Worm (Caenorhabditis elegans) whole organism, L1 larva: ENCODE measurements around the gene dat-1.

ENCODE experiments used
- aha-1 ChIP-seq: fragments of 150-350 bp; optimal IDR thresholded peaks from 2 replicates; lab custom pipeline; 2014; ENCODE audit warnings: missing biosample characterization, missing genetic modification characterization
- alr-1 ChIP-seq: fragments of 200-800 bp; sonication (Bioruptor generic); optimal IDR thresholded peaks from 2 replicates; lab custom pipeline; 2018; ENCODE audit warnings: borderline replicate concordance, mild to moderate bottlenecking, missing genetic modification characterization, missing compliant biosample characterization
- ama-1 ChIP-seq: fragments of 150-350 bp; optimal IDR thresholded peaks from 2 replicates; lab custom pipeline; 2014
- blmp-1 ChIP-seq: fragments of 150-350 bp; optimal IDR thresholded peaks from 2 replicates; lab custom pipeline; 2014; ENCODE audit warnings: missing biosample characterization, missing genetic modification characterization
- ceh-63 ChIP-seq: fragments of 200-800 bp; sonication (Bioruptor generic); optimal IDR thresholded peaks from 2 replicates; lab custom pipeline; 2018; ENCODE audit warnings: mild to moderate bottlenecking, missing genetic modification characterization, missing compliant biosample characterization
- ceh-82 ChIP-seq, 3 experiments: fragments of 150-350 bp in 1 of 3; sonication (generic microtip) in 2 of 3; optimal IDR thresholded peaks; 2 replicates each; lab custom pipeline; 2014 to 2017; ENCODE audit warnings: missing biosample characterization in 3 of 3, missing genetic modification characterization in 3 of 3
- ceh-90 ChIP-seq: sonication (generic microtip); optimal IDR thresholded peaks from 2 replicates; lab custom pipeline; 2016; ENCODE audit warnings: missing genetic modification characterization, missing compliant biosample characterization
- ces-1 ChIP-seq: fragments of 150-350 bp; optimal IDR thresholded peaks from 2 replicates; lab custom pipeline; 2014; ENCODE audit warnings: missing biosample characterization, missing genetic modification reagents, missing genetic modification characterization
- dpl-1 ChIP-seq, 3 experiments: fragments of 150-350 bp in 2 of 3; sonication (generic microtip) in 1 of 3; optimal IDR thresholded peaks; 2 replicates each; lab custom pipeline; 2014 to 2017; ENCODE audit warnings: missing biosample characterization in 3 of 3, missing genetic modification characterization in 3 of 3, missing genetic modification reagents in 3 of 3
- dsc-1 ChIP-seq: sonication (generic microtip); optimal IDR thresholded peaks from 2 replicates; lab custom pipeline; 2016; ENCODE audit warnings: mild to moderate bottlenecking, missing genetic modification characterization, missing compliant biosample characterization
- efl-1 ChIP-seq, 4 experiments: fragments of 150-350 bp; optimal IDR thresholded peaks in 3 of 4; peaks in 1 of 4; 1 replicate in 1 of 4; 2 replicates in 3 of 4; lab custom pipeline; 2014; ENCODE audit warnings: missing biosample characterization in 2 of 4, missing genetic modification characterization in 2 of 4, missing genetic modification reagents in 2 of 4
- egl-13 ChIP-seq: sonication (generic microtip); optimal IDR thresholded peaks from 2 replicates; lab custom pipeline; 2016; ENCODE audit warnings: missing genotype, missing genetic modification reagents, missing genetic modification characterization, missing compliant biosample characterization
- egl-27 ChIP-seq, 2 experiments: fragments of 150-350 bp in 1 of 2; sonication (generic microtip); optimal IDR thresholded peaks; 3 replicates each; lab custom pipeline; 2017 to 2018; ENCODE audit warnings: missing biosample characterization in 2 of 2, missing genetic modification characterization in 2 of 2, missing genetic modification reagents in 2 of 2
- elt-2 ChIP-seq: sonication (generic microtip); optimal IDR thresholded peaks from 2 replicates; lab custom pipeline; 2016; ENCODE audit warnings: missing genetic modification characterization, mild to moderate bottlenecking, inconsistent platforms, missing compliant biosample characterization, missing genetic modification reagents
- elt-3 ChIP-seq, 6 experiments: fragments of 150-350 bp in 1 of 6; sonication (generic microtip); optimal IDR thresholded peaks; 2 replicates each; lab custom pipeline; 2017 to 2018; ENCODE audit warnings: missing biosample characterization in 6 of 6, missing genetic modification characterization in 6 of 6, inconsistent platforms in 1 of 6
- fkh-10 ChIP-seq: sonication (generic microtip); optimal IDR thresholded peaks from 2 replicates; lab custom pipeline; 2017; ENCODE audit warnings: missing biosample characterization, missing genetic modification reagents, missing genetic modification characterization
- fkh-4 ChIP-seq: sonication (generic microtip); optimal IDR thresholded peaks from 2 replicates; lab custom pipeline; 2016; ENCODE audit warnings: missing compliant biosample characterization, missing genetic modification characterization, borderline replicate concordance
- fos-1 ChIP-seq: fragments of 150-350 bp; optimal IDR thresholded peaks from 2 replicates; lab custom pipeline; 2014; ENCODE audit warnings: missing biosample characterization, missing genetic modification characterization
- hlh-4 ChIP-seq: sonication (generic microtip); optimal IDR thresholded peaks from 2 replicates; lab custom pipeline; 2016; ENCODE audit warnings: mild to moderate bottlenecking, missing genetic modification characterization, missing compliant biosample characterization
- irx-1 ChIP-seq: sonication (generic microtip); optimal IDR thresholded peaks from 2 replicates; lab custom pipeline; 2016; ENCODE audit warnings: missing genetic modification characterization, missing compliant biosample characterization
- lin-13 ChIP-seq: fragments of 150-350 bp; optimal IDR thresholded peaks from 2 replicates; lab custom pipeline; 2014; ENCODE audit warnings: missing biosample characterization, missing genetic modification reagents, missing genetic modification characterization
- lin-35 ChIP-seq, 2 experiments: fragments of 150-350 bp; optimal IDR thresholded peaks; 2 replicates each; lab custom pipeline; 2014; ENCODE audit warnings: missing biosample characterization in 2 of 2, missing genetic modification characterization in 2 of 2, missing genetic modification reagents in 2 of 2
- lin-39 ChIP-seq: fragments of 150-350 bp; optimal IDR thresholded peaks from 2 replicates; lab custom pipeline; 2014; ENCODE audit warnings: missing biosample characterization, missing genetic modification reagents, missing genetic modification characterization
- lsy-2 ChIP-seq, 2 experiments: fragments of 150-350 bp; optimal IDR thresholded peaks; 2 replicates each; lab custom pipeline; 2014; ENCODE audit warnings: missing biosample characterization in 2 of 2, missing genetic modification characterization in 2 of 2
- mab-9 ChIP-seq: fragments of 200-800 bp; sonication (Bioruptor generic); IDR thresholded peaks from 2 replicates; pipeline ENCODE4 v1.3.6; 2022; ENCODE audit warnings: missing genetic modification reagents, missing genetic modification characterization, missing compliant biosample characterization
- nhr-11 ChIP-seq: fragments of 150-350 bp; optimal IDR thresholded peaks from 2 replicates; lab custom pipeline; 2014; ENCODE audit warnings: missing biosample characterization, missing genetic modification characterization
- nhr-237 ChIP-seq: fragments of 150-350 bp; optimal IDR thresholded peaks from 2 replicates; lab custom pipeline; 2014; ENCODE audit warnings: missing biosample characterization, missing genetic modification characterization
- nhr-28 ChIP-seq: fragments of 150-350 bp; optimal IDR thresholded peaks from 2 replicates; lab custom pipeline; 2014; ENCODE audit warnings: missing biosample characterization, missing genetic modification characterization
- nhr-47 ChIP-seq: sonication (generic microtip); optimal IDR thresholded peaks from 2 replicates; lab custom pipeline; 2016; ENCODE audit warnings: mild to moderate bottlenecking, missing genetic modification characterization, moderate library complexity, missing compliant biosample characterization
- nhr-76 ChIP-seq: sonication (generic microtip); optimal IDR thresholded peaks from 2 replicates; lab custom pipeline; 2017; ENCODE audit warnings: missing biosample characterization, missing genetic modification characterization
- nhr-77 ChIP-seq: fragments of 150-350 bp; optimal IDR thresholded peaks from 2 replicates; lab custom pipeline; 2014; ENCODE audit warnings: missing biosample characterization, missing genetic modification characterization
- nhr-85 ChIP-seq: sonication (generic microtip); peaks from one replicate; lab custom pipeline; 2016; ENCODE audit warnings: missing genetic modification characterization, inconsistent platforms, missing compliant biosample characterization
- nhr-90 ChIP-seq: sonication (generic microtip); optimal IDR thresholded peaks from 2 replicates; lab custom pipeline; 2016; ENCODE audit warnings: mild to moderate bottlenecking, missing genetic modification characterization, missing compliant biosample characterization; ENCODE audit not compliant: poor library complexity
- rnt-1 ChIP-seq: sonication (generic microtip); optimal IDR thresholded peaks from 2 replicates; lab custom pipeline; 2016; ENCODE audit warnings: mild to moderate bottlenecking, missing genetic modification characterization, moderate library complexity, missing compliant biosample characterization
- skn-1 ChIP-seq: fragments of 150-350 bp; optimal IDR thresholded peaks from 2 replicates; lab custom pipeline; 2014; ENCODE audit warnings: missing biosample characterization, missing genetic modification characterization
- sox-4 ChIP-seq: sonication (generic microtip); optimal IDR thresholded peaks from 2 replicates; lab custom pipeline; 2016; ENCODE audit warnings: missing genetic modification characterization, missing compliant biosample characterization
- swsn-7 ChIP-seq: sonication (generic microtip); optimal IDR thresholded peaks from 2 replicates; lab custom pipeline; 2016; ENCODE audit warnings: missing genetic modification characterization, missing compliant biosample characterization
- tlp-1 ChIP-seq: fragments of 150-350 bp; optimal IDR thresholded peaks from 2 replicates; lab custom pipeline; 2014; ENCODE audit warnings: missing biosample characterization, missing genetic modification characterization
- unc-130 ChIP-seq: fragments of 150-350 bp; optimal IDR thresholded peaks from 2 replicates; lab custom pipeline; 2017; ENCODE audit warnings: missing biosample characterization, missing genetic modification characterization, inconsistent platforms
- unc-30 ChIP-seq: sonication (generic microtip); optimal IDR thresholded peaks from 2 replicates; lab custom pipeline; 2017; ENCODE audit warnings: missing biosample characterization, missing genetic modification characterization
- unc-62 ChIP-seq: fragments of 150-350 bp; optimal IDR thresholded peaks from 2 replicates; lab custom pipeline; 2014; ENCODE audit warnings: missing biosample characterization, missing genetic modification reagents, missing genetic modification characterization
- vab-15 ChIP-seq: sonication (generic microtip); optimal IDR thresholded peaks from 2 replicates; lab custom pipeline; 2017; ENCODE audit warnings: missing genotype, mild to moderate bottlenecking, missing genetic modification characterization, missing compliant biosample characterization
- xbp-1 ChIP-seq: sonication (generic microtip); optimal IDR thresholded peaks from 2 replicates; lab custom pipeline; 2016; ENCODE audit warnings: missing genetic modification characterization, missing compliant biosample characterization
- zag-1 ChIP-seq: fragments of 150-350 bp; optimal IDR thresholded peaks from 2 replicates; lab custom pipeline; 2014; ENCODE audit warnings: missing biosample characterization, missing genetic modification characterization
- zip-4 ChIP-seq: fragments of 200-800 bp; sonication (Bioruptor generic); optimal IDR thresholded peaks from 2 replicates; lab custom pipeline; 2018; ENCODE audit warnings: mild to moderate bottlenecking, missing genetic modification characterization, moderate library complexity, missing compliant biosample characterization
- ztf-11 ChIP-seq, 2 experiments: sonication (generic microtip); optimal IDR thresholded peaks; 2 replicates each; lab custom pipeline; 2016 to 2017; ENCODE audit warnings: missing genetic modification characterization in 2 of 2, missing biosample characterization in 1 of 2, missing compliant biosample characterization in 1 of 2

The dat-1 gene

DNA sequence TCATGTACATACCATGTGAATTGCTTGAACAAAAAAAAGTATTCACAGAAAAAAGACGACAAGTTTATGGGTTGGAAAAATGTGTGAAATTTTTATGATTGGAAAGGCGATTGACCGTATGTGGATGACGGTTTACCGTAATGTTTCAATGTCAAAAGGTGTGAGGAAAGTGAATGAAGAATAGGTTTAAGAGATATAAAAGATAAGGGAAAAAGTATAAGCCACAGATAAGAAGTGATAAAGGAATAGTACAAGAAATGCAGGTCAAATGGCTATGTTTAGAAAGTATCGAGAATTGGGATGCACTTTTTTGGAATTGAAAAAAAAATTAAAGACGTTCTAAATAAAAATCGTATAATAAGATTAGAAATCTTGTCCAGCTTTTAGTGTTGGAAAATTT lies 35.0 kb downstream of the dat-1 start:
- TF ChIP-seq ama-1 (lab: Kevin White, UChicago) (no peak), blmp-1 (tag; lab: Kevin White, UChicago) (peak; percentile 68)

- TF ChIP-seq dsc-1 (no peak), ama-1 (lab: Kevin White, UChicago) (no peak), dpl-1 (GFP tag; optimal IDR thresholded peaks at IDR 0.05; lab: Kevin White, UChicago) (no peak), elt-3 (tag; optimal IDR thresholded peaks at IDR 0.05; lab: Kevin White, UChicago) (no peak), swsn-7 (no peak), nhr-11 (tag; lab: Kevin White, UChicago) (no peak), nhr-47 (tag; lab: Kevin White, UChicago) (no peak), ceh-90 (tag; lab: Kevin White, UChicago) (no peak), ceh-82 (tag; optimal IDR thresholded peaks at IDR 0.05; lab: Kevin White, UChicago) (no peak)
Observed at ce11 chrIII:9281480-9281879, 38.7 kb downstream of the dat-1 start, which contains the start of gene fozi-1. Gene fozi-1, plus strand, starts transcription at chrIII:9281780.

- TF ChIP-seq elt-2 (peak; percentile 15), nhr-237 (tag; lab: Kevin White, UChicago) (no peak)
Observed at ce11 chrIII:9288540-9288939, 45.8 kb downstream of the dat-1 start.

- TF ChIP-seq nhr-76 (tag; lab: Kevin White, UChicago), result no peak
- no peak for TF ChIP-seq fos-1 (tag; lab: Kevin White, UChicago)
- TF ChIP-seq xbp-1 (tag; lab: Kevin White, UChicago), result no peak
- no peak for TF ChIP-seq tlp-1 (tag; lab: Kevin White, UChicago)
- no peak for TF ChIP-seq vab-15 (tag; lab: Kevin White, UChicago)
- no peak for TF ChIP-seq elt-3 (tag; optimal IDR thresholded peaks at IDR 0.05; lab: Kevin White, UChicago)
- TF ChIP-seq elt-2, result peak; percentile 90
- no peak for TF ChIP-seq efl-1 (optimal IDR thresholded peaks at IDR 0.05; lab: Kevin White, UChicago)
- peak in 1 of 2 experiments; percentile 76 for TF ChIP-seq efl-1 (GFP tag; optimal IDR thresholded peaks at IDR 0.05 in 1 of 2; lab: Kevin White, UChicago)
- no peak for TF ChIP-seq ceh-63
- TF ChIP-seq ces-1 (GFP tag; lab: Kevin White, UChicago), result no peak
- TF ChIP-seq zip-4, result no peak
- no peak for TF ChIP-seq mab-9 (GFP tag; lab: Robert Waterston, UW)
- TF ChIP-seq nhr-77 (tag; lab: Kevin White, UChicago), result no peak
- peak; percentile 3 for TF ChIP-seq nhr-90 (tag; lab: Kevin White, UChicago)
- peak in 1 of 2 experiments; percentile 53 for TF ChIP-seq lin-35 (GFP tag; optimal IDR thresholded peaks at IDR 0.05; lab: Kevin White, UChicago)
- no peak for TF ChIP-seq egl-27 (tag; optimal IDR thresholded peaks at IDR 0.05; lab: Kevin White, UChicago)
- TF ChIP-seq lin-39 (tag; lab: Kevin White, UChicago), result no peak
- no peak for TF ChIP-seq unc-130 (tag; lab: Kevin White, UChicago)
- no peak for TF ChIP-seq ztf-11 (tag; optimal IDR thresholded peaks at IDR 0.05; lab: Kevin White, UChicago)
- TF ChIP-seq swsn-7, result no peak
- no peak for TF ChIP-seq egl-13
- TF ChIP-seq alr-1 (tag; lab: Kevin White, UChicago), result no peak
- no peak for TF ChIP-seq fkh-4 (tag; lab: Kevin White, UChicago)
- no peak for TF ChIP-seq skn-1 (tag; lab: Kevin White, UChicago)
- no peak for TF ChIP-seq lin-13 (GFP tag; lab: Kevin White, UChicago)
- TF ChIP-seq hlh-4, result no peak
- no peak for TF ChIP-seq zag-1 (tag; lab: Kevin White, UChicago)
- peak; percentile 64 for TF ChIP-seq nhr-85
- TF ChIP-seq aha-1 (tag; lab: Kevin White, UChicago), result no peak
- TF ChIP-seq irx-1 (tag; lab: Kevin White, UChicago), result no peak
- TF ChIP-seq unc-62 (GFP tag; lab: Kevin White, UChicago), result no peak
- no peak for TF ChIP-seq lsy-2 (tag; optimal IDR thresholded peaks at IDR 0.05; lab: Kevin White, UChicago)
- no peak for TF ChIP-seq fkh-10
- TF ChIP-seq rnt-1 (tag; lab: Kevin White, UChicago), result no peak
- TF ChIP-seq sox-4 (tag; lab: Kevin White, UChicago), result no peak
- TF ChIP-seq dpl-1 (GFP tag; optimal IDR thresholded peaks at IDR 0.05; lab: Kevin White, UChicago), result no peak
- TF ChIP-seq blmp-1 (tag; lab: Kevin White, UChicago), result no peak
- TF ChIP-seq nhr-11 (tag; lab: Kevin White, UChicago), result no peak
- TF ChIP-seq unc-30, result no peak
- TF ChIP-seq nhr-28, result no peak
Observed at ce11 chrIII:9289815-9290214, 47.0 kb downstream of the dat-1 start.
